Fruit fly (Drosophila melanogaster) Kc167 (cell line): ENCODE measurements around the gene CG8419.

Experiments
- Myc ChIP-seq: fragments of >200 bp; optimal IDR thresholded peaks from 2 replicates; lab custom pipeline; 2017; ENCODE audit warnings: missing external identifiers
- Sin3A ChIP-seq: fragments of >200 bp; optimal IDR thresholded peaks from 2 replicates; lab custom pipeline; 2018; ENCODE audit warnings: missing external identifiers
- h ChIP-seq: fragments of >200 bp; optimal IDR thresholded peaks from 3 replicates; lab custom pipeline; 2018; ENCODE audit warnings: missing external identifiers
- insv ChIP-seq: fragments of >200 bp; optimal IDR thresholded peaks from 3 replicates; lab custom pipeline; 2018; ENCODE audit warnings: missing external identifiers
- psq ChIP-seq: fragments of >200 bp; optimal IDR thresholded peaks from 2 replicates; lab custom pipeline; 2017; ENCODE audit warnings: missing external identifiers
- ttk ChIP-seq: sonication (Bioruptor generic); optimal IDR thresholded peaks from 2 replicates; lab custom pipeline; 2017; ENCODE audit warnings: missing external identifiers

The CG8419 gene

dm6 chr2L:8209362-8209761 lies 3.4 kb downstream of the CG8419 start:
- no peak for TF ChIP-seq h (lab: Kevin White, UChicago)
- TF ChIP-seq psq, result no peak
- TF ChIP-seq Sin3A (lab: Kevin White, UChicago), result no peak
- no peak for TF ChIP-seq Myc
- no peak for TF ChIP-seq ttk (lab: Kevin White, UChicago)
- TF ChIP-seq insv (lab: Kevin White, UChicago), result no peak

- TF ChIP-seq Myc, result no peak
- TF ChIP-seq insv (lab: Kevin White, UChicago), result no peak
- no peak for TF ChIP-seq h (lab: Kevin White, UChicago)
- TF ChIP-seq Sin3A (lab: Kevin White, UChicago), result no peak
- no peak for TF ChIP-seq psq
- TF ChIP-seq ttk (lab: Kevin White, UChicago), result no peak
Observed at dm6 chr2L:8210468-8210867, 4.5 kb downstream of the CG8419 start.

- no peak for TF ChIP-seq psq
- TF ChIP-seq Sin3A (lab: Kevin White, UChicago), result no peak
- no peak for TF ChIP-seq Myc
- TF ChIP-seq insv (lab: Kevin White, UChicago), result no peak
- no peak for TF ChIP-seq ttk (lab: Kevin White, UChicago)
- no peak for TF ChIP-seq h (lab: Kevin White, UChicago)
Observed at dm6 chr2L:8211070-8211469, 5.1 kb downstream of the CG8419 start, which contains the start of gene Ssb-c31a. Gene Ssb-c31a, plus strand, starts transcription at chr2L:8211347.

dm6 chr2L:8212666-8213270 lies 6.8 kb downstream of the CG8419 start, which contains the start of the genes CG8372 and CG8360:
Gene CG8372, minus strand, starts transcription at chr2L:8212902.
Gene CG8360, plus strand, starts transcription at chr2L:8212959.
- TF ChIP-seq Myc, result no peak
- no peak for TF ChIP-seq psq
- TF ChIP-seq h (lab: Kevin White, UChicago), result no peak
- TF ChIP-seq insv (lab: Kevin White, UChicago), result no peak
- no peak for TF ChIP-seq Sin3A (lab: Kevin White, UChicago)
- TF ChIP-seq ttk (lab: Kevin White, UChicago), result no peak

- TF ChIP-seq Sin3A (lab: Kevin White, UChicago) (no peak), h (lab: Kevin White, UChicago) (no peak), Myc (no peak), ttk (lab: Kevin White, UChicago) (no peak), insv (lab: Kevin White, UChicago) (no peak), psq (no peak)
Observed at dm6 chr2L:8213987-8214386, 8.0 kb downstream of the CG8419 start, which contains the start of gene CG8353. Gene CG8353, plus strand, starts transcription at chr2L:8214045.

dm6 chr2L:8215259-8215929 lies 9.4 kb downstream of the CG8419 start, which contains the start of gene CG8349:
Gene CG8349, plus strand, starts transcription at chr2L:8215915.
- TF ChIP-seq h (lab: Kevin White, UChicago) (no peak), insv (lab: Kevin White, UChicago) (no peak), psq (no peak), ttk (lab: Kevin White, UChicago) (no peak), Sin3A (lab: Kevin White, UChicago) (no peak)

- TF ChIP-seq Sin3A (lab: Kevin White, UChicago) (no peak), psq (no peak), insv (lab: Kevin White, UChicago) (no peak), h (lab: Kevin White, UChicago) (no peak), ttk (lab: Kevin White, UChicago) (no peak), Myc (no peak)
Observed at dm6 chr2L:8217917-8218316, 11.9 kb downstream of the CG8419 start, which contains the start of gene CG8292. Gene CG8292, minus strand, starts transcription at chr2L:8218017.

- TF ChIP-seq Sin3A (lab: Kevin White, UChicago) (no peak), h (lab: Kevin White, UChicago) (no peak), ttk (lab: Kevin White, UChicago) (no peak), Myc (no peak), insv (lab: Kevin White, UChicago) (no peak), psq (no peak)
Observed at dm6 chr2L:8220393-8220934, 14.5 kb downstream of the CG8419 start, which contains the start of gene Snx6. Gene Snx6, minus strand, starts transcription at chr2L:8220741.

dm6 chr2L:8229134-8229533 lies 23.2 kb downstream of the CG8419 start:
- TF ChIP-seq insv (lab: Kevin White, UChicago) (no peak), ttk (lab: Kevin White, UChicago) (no peak), Myc (no peak), Sin3A (lab: Kevin White, UChicago) (no peak)

dm6 chr2L:8229628-8230027 lies 23.7 kb downstream of the CG8419 start:
- no peak for TF ChIP-seq insv (lab: Kevin White, UChicago)
- no peak for TF ChIP-seq h (lab: Kevin White, UChicago)
- TF ChIP-seq ttk (lab: Kevin White, UChicago), result no peak
- TF ChIP-seq Sin3A (lab: Kevin White, UChicago), result no peak
- TF ChIP-seq Myc, result no peak
- no peak for TF ChIP-seq psq

dm6 chr2L:8230255-8230654 lies 24.3 kb downstream of the CG8419 start:
- TF ChIP-seq ttk (lab: Kevin White, UChicago) (no peak), Myc (no peak), h (lab: Kevin White, UChicago) (no peak), insv (lab: Kevin White, UChicago) (no peak), psq (no peak), Sin3A (lab: Kevin White, UChicago) (no peak)

- TF ChIP-seq insv (lab: Kevin White, UChicago) (no peak), Sin3A (lab: Kevin White, UChicago) (no peak), h (lab: Kevin White, UChicago) (no peak), ttk (lab: Kevin White, UChicago) (no peak), Myc (no peak), psq (no peak)
Observed at dm6 chr2L:8232389-8232788, 26.4 kb downstream of the CG8419 start.
